Worm (Caenorhabditis elegans) whole organism, L4 larva: Measurements from ENCODE around the gene mks-3.

ENCODE experiments used
- F37D6.2 ChIP-seq: sonication (generic microtip); optimal IDR thresholded peaks from 2 replicates; lab custom pipeline; 2016; ENCODE audit warnings: mild to moderate bottlenecking, missing genetic modification characterization, missing compliant biosample characterization
- aly-2 ChIP-seq: sonication (generic microtip); optimal IDR thresholded peaks from 2 replicates; lab custom pipeline; 2018; ENCODE audit warnings: missing biosample characterization, missing genetic modification characterization
- fkh-10 ChIP-seq: fragments of 150-350 bp; optimal IDR thresholded peaks from 2 replicates; lab custom pipeline; 2014; ENCODE audit warnings: missing biosample characterization, missing genetic modification reagents, missing genetic modification characterization
- fos-1 ChIP-seq: fragments of 150-350 bp; optimal IDR thresholded peaks from 2 replicates; lab custom pipeline; 2014; ENCODE audit warnings: missing biosample characterization, missing genetic modification characterization
- lin-1 ChIP-seq: fragments of 200-800 bp; sonication (Bioruptor generic); IDR thresholded peaks from 2 replicates; pipeline ENCODE4 v1.3.6; 2022; ENCODE audit warnings: missing genetic modification reagents, missing genetic modification characterization, missing compliant biosample characterization
- lin-13 ChIP-seq: fragments of 150-350 bp; optimal IDR thresholded peaks from 2 replicates; lab custom pipeline; 2014; ENCODE audit warnings: missing biosample characterization, missing genetic modification reagents, missing genetic modification characterization
- mep-1 ChIP-seq: fragments of 150-350 bp; sonication (generic microtip); optimal IDR thresholded peaks from 3 replicates; lab custom pipeline; 2014; ENCODE audit warnings: missing biosample characterization, missing genetic modification characterization
- nhr-11 ChIP-seq: fragments of 150-350 bp; optimal IDR thresholded peaks from 2 replicates; lab custom pipeline; 2014; ENCODE audit warnings: missing biosample characterization, missing genetic modification characterization
- nhr-237 ChIP-seq: sonication (generic microtip); optimal IDR thresholded peaks from 2 replicates; lab custom pipeline; 2017; ENCODE audit warnings: missing biosample characterization, missing genetic modification characterization
- nhr-25 ChIP-seq: sonication (generic microtip); optimal IDR thresholded peaks from 2 replicates; lab custom pipeline; 2017; ENCODE audit warnings: missing genetic modification characterization, mild to moderate bottlenecking, missing compliant biosample characterization, antibody characterized with exemption, moderate library complexity, borderline replicate concordance; ENCODE audit not compliant: insufficient read depth
- skn-1 ChIP-seq: fragments of 150-350 bp; optimal IDR thresholded peaks from 2 replicates; lab custom pipeline; 2014; ENCODE audit warnings: missing biosample characterization, missing genetic modification characterization
- unc-130 ChIP-seq: sonication (generic microtip); optimal IDR thresholded peaks from 2 replicates; lab custom pipeline; 2016; ENCODE audit warnings: missing genetic modification reagents, missing genetic modification characterization, missing compliant biosample characterization

ce11 chrII:7630052-7630451 lies 46.6 kb upstream of the mks-3 start:
- TF ChIP-seq fos-1 (tag; lab: Kevin White, UChicago) (no peak), lin-13 (GFP tag; lab: Kevin White, UChicago) (no peak), lin-1 (no peak), unc-130 (no peak), nhr-11 (tag; lab: Kevin White, UChicago) (no peak), F37D6.2 (no peak), nhr-237 (tag; lab: Kevin White, UChicago) (no peak), skn-1 (tag; lab: Kevin White, UChicago) (no peak), nhr-25 (tag; lab: Kevin White, UChicago) (no peak), fkh-10 (GFP tag; lab: Kevin White, UChicago) (no peak), mep-1 (tag; lab: Kevin White, UChicago) (no peak), aly-2 (tag; lab: Kevin White, UChicago) (no peak)
